Fruit fly (Drosophila melanogaster): Measurements from ENCODE around the gene CG32148.
A peak's percentile ranks its signal among the peaks of the same experiment; 100 is the strongest.

The CG32148 gene

dm6 chr3L:14977536-14978495 lies 45.5 kb upstream of the CG32148 start (continued):
- TF ChIP-seq Doc3 (GFP tag; IDR thresholded peaks at IDR 0.05; ENCODE audit: partially characterized antibody): no peak
- TF ChIP-seq oc (tag; optimal IDR thresholded peaks at IDR 0.05): peak; percentile 54
- no peak for TF ChIP-seq CG7963 (GFP tag; IDR thresholded peaks at IDR 0.05; ENCODE audit: partially characterized antibody)
- no peak for TF ChIP-seq CG12299 (tag; optimal IDR thresholded peaks at IDR 0.05)
- no peak for TF ChIP-seq schlank (tag; optimal IDR thresholded peaks at IDR 0.05)
- TF ChIP-seq CG9797 (GFP tag; optimal IDR thresholded peaks at IDR 0.05): no peak
- TF ChIP-seq eyg (GFP tag; optimal IDR thresholded peaks at IDR 0.05): no peak
- TF ChIP-seq aop (GFP tag; IDR thresholded peaks at IDR 0.05): peak; percentile 44; the same call in 1 of the 2 replicates
- no peak for TF ChIP-seq knrl (GFP tag; IDR thresholded peaks at IDR 0.05; ENCODE audit: partially characterized antibody)
- peak; percentile 1 to 2 for TF ChIP-seq dpn (GFP tag; optimal IDR thresholded peaks at IDR 0.05)
- peak; percentile 27 for TF ChIP-seq CG10431 (GFP tag; optimal IDR thresholded peaks at IDR 0.05)
- no peak for TF ChIP-seq Mes4 (GFP tag; optimal IDR thresholded peaks at IDR 0.05)
- peak; percentile 8 for TF ChIP-seq CG1603 (tag; optimal IDR thresholded peaks at IDR 0.05)
- peak; percentile 72 for TF ChIP-seq tio (GFP tag; optimal IDR thresholded peaks at IDR 0.05)
- peak; percentile 24 for TF ChIP-seq CG18476 (GFP tag; optimal IDR thresholded peaks at IDR 0.05)
- peak; percentile 61 for TF ChIP-seq CG1602 (GFP tag; optimal IDR thresholded peaks at IDR 0.05)
- TF ChIP-seq Lim3 (GFP tag; IDR thresholded peaks at IDR 0.05): no peak
- peak; percentile 32 for TF ChIP-seq CG7786 (GFP tag; optimal IDR thresholded peaks at IDR 0.05)
- TF ChIP-seq sob (GFP tag; IDR thresholded peaks at IDR 0.05): peak; percentile 67; the same call in 1 of the 2 replicates
- peak; percentile 29 for TF ChIP-seq ems (GFP tag; optimal IDR thresholded peaks at IDR 0.05)
- TF ChIP-seq CrebB (tag; optimal IDR thresholded peaks at IDR 0.05): no peak
- TF ChIP-seq emc (GFP tag; optimal IDR thresholded peaks at IDR 0.05): no peak
- TF ChIP-seq slou (GFP tag; optimal IDR thresholded peaks at IDR 0.05): no peak
- peak; percentile 43 for TF ChIP-seq Hsf (GFP tag; optimal IDR thresholded peaks at IDR 0.05)
- TF ChIP-seq zfh2 (GFP tag; optimal IDR thresholded peaks at IDR 0.05): no peak
- peak; percentile 20 for TF ChIP-seq CG30020 (tag; optimal IDR thresholded peaks at IDR 0.05)
- peak; percentile 65; the same call in 2 of the 3 replicates for TF ChIP-seq ci (GFP tag; IDR thresholded peaks at IDR 0.05)
- no peak for TF ChIP-seq D19B (GFP tag; optimal IDR thresholded peaks at IDR 0.05)
- no peak for TF ChIP-seq al (GFP tag; IDR thresholded peaks at IDR 0.05)
- TF ChIP-seq Dll (GFP tag; IDR thresholded peaks at IDR 0.05; ENCODE audit: partially characterized antibody): 0 out of 4 replicates have a peak, but pooled peaks have one; percentile 36
- no peak for TF ChIP-seq mld (GFP tag; IDR thresholded peaks at IDR 0.05; ENCODE audit: partially characterized antibody)
- peak; percentile 33 for TF ChIP-seq HmgZ (tag; optimal IDR thresholded peaks at IDR 0.05)
- no peak for TF ChIP-seq Dad (GFP tag; optimal IDR thresholded peaks at IDR 0.05)
- no peak for TF ChIP-seq CG11560 (tag; IDR thresholded peaks at IDR 0.05)
- TF ChIP-seq ro (GFP tag; IDR thresholded peaks at IDR 0.05): no peak
- 0 out of 2 replicates have a peak, but pooled peaks have one; percentile 21 for TF ChIP-seq klu (GFP tag; IDR thresholded peaks at IDR 0.05)
- 0 out of 2 replicates have a peak, but pooled peaks have one; percentile 29 for TF ChIP-seq CG4404 (GFP tag; IDR thresholded peaks at IDR 0.05)
- TF ChIP-seq Ptx1 (GFP tag; IDR thresholded peaks at IDR 0.05): peak; percentile 49
- peak; percentile 80 for TF ChIP-seq CG14710 (tag; optimal IDR thresholded peaks at IDR 0.05)
- TF ChIP-seq CG15696 (tag; optimal IDR thresholded peaks at IDR 0.05): peak; percentile 75
- peak; percentile 17 for TF ChIP-seq nom (GFP tag; optimal IDR thresholded peaks at IDR 0.05)
- peak; percentile 2 for TF ChIP-seq CG10209 (GFP tag; optimal IDR thresholded peaks at IDR 0.05)
- TF ChIP-seq kay (GFP tag; optimal IDR thresholded peaks at IDR 0.05): no peak
- TF ChIP-seq CG14441 (GFP tag; IDR thresholded peaks at IDR 0.05): peak; percentile 12; the same call in 1 of the 2 replicates
- TF ChIP-seq CG15073 (GFP tag; optimal IDR thresholded peaks at IDR 0.05): no peak
- peak; percentile 65 for TF ChIP-seq az2 (GFP tag; optimal IDR thresholded peaks at IDR 0.05)
- no peak for TF ChIP-seq CG43689 (GFP tag; IDR thresholded peaks at IDR 0.05)
- TF ChIP-seq CG14667 (GFP tag; IDR thresholded peaks at IDR 0.05): no peak
- TF ChIP-seq sens (GFP tag): peak; percentile 93

All from whole organism, embryonic.